Fruit fly (Drosophila melanogaster) whole organism, embryonic: ENCODE data around the gene corto.
A peak's percentile ranks its signal among the peaks of the same experiment; 100 is the strongest.

ENCODE experiments used
- B-H1 ChIP-seq: fragments of 200-800 bp; sonication (Bioruptor generic); IDR thresholded peaks from 3 replicates; pipeline ENCODE4 v1.3.6; 2022; ENCODE audit warnings: missing biosample characterization, missing genetic modification characterization
- CG10321 ChIP-seq: fragments of 200-800 bp; sonication (Bioruptor generic); IDR thresholded peaks from 2 replicates; pipeline ENCODE4 v1.3.6; 2022; ENCODE audit warnings: missing biosample characterization, missing genetic modification characterization
- CG11695 ChIP-seq: fragments of 200-800 bp; sonication (Bioruptor generic); IDR thresholded peaks from 3 replicates; pipeline ENCODE4 v1.3.6; 2022; ENCODE audit warnings: missing biosample characterization, missing genetic modification characterization
- CG11696 ChIP-seq: fragments of 200-800 bp; sonication (Bioruptor generic); IDR thresholded peaks from 2 replicates; pipeline ENCODE4 v1.3.6; 2022; ENCODE audit warnings: missing biosample characterization, missing genetic modification characterization
- CG11723 ChIP-seq: fragments of 200-800 bp; sonication (Bioruptor generic); optimal IDR thresholded peaks from 2 replicates; lab custom pipeline; 2017; ENCODE audit warnings: missing biosample characterization, mild to moderate bottlenecking, missing genetic modification characterization
- CG12769 ChIP-seq: fragments of 200-800 bp; sonication (Bioruptor generic); optimal IDR thresholded peaks from 2 replicates; lab custom pipeline; 2019; ENCODE audit warnings: missing biosample characterization, mild to moderate bottlenecking, missing genetic modification characterization, moderate library complexity
- CG14965 ChIP-seq: fragments of 200-800 bp; sonication (Bioruptor generic); optimal IDR thresholded peaks from 2 replicates; lab custom pipeline; 2016; ENCODE audit warnings: missing biosample characterization, missing genetic modification characterization, borderline replicate concordance
- CG1529 ChIP-seq: fragments of 200-800 bp; sonication (Bioruptor generic); optimal IDR thresholded peaks from 3 replicates; lab custom pipeline; 2018; ENCODE audit warnings: missing biosample characterization, missing genetic modification characterization
- CG2875 ChIP-seq: fragments of 200-800 bp; sonication (Bioruptor generic); optimal IDR thresholded peaks from 2 replicates; lab custom pipeline; 2017; ENCODE audit warnings: missing biosample characterization, mild to moderate bottlenecking, missing genetic modification characterization, missing genetic modification reagents
- CG3065 ChIP-seq: fragments of 200-800 bp; sonication (Bioruptor generic); optimal IDR thresholded peaks from 2 replicates; lab custom pipeline; 2016; ENCODE audit warnings: missing biosample characterization, missing genetic modification characterization
- CG32767 ChIP-seq: fragments of 200-800 bp; sonication (Bioruptor generic); IDR thresholded peaks from 2 replicates; pipeline ENCODE4 v1.3.6; 2022; ENCODE audit warnings: missing biosample characterization, missing genetic modification characterization
- CG3838 ChIP-seq: fragments of 200-800 bp; sonication (Bioruptor generic); optimal IDR thresholded peaks from 3 replicates; lab custom pipeline; 2016; ENCODE audit warnings: missing biosample characterization, missing genetic modification characterization
- CG4707 ChIP-seq: fragments of 200-800 bp; sonication (Bioruptor generic); optimal IDR thresholded peaks from 2 replicates; lab custom pipeline; 2018; ENCODE audit warnings: missing biosample characterization, mild to moderate bottlenecking, missing genetic modification characterization, moderate library complexity
- CG6854 ChIP-seq: fragments of 200-800 bp; sonication (Bioruptor generic); optimal IDR thresholded peaks from 3 replicates; lab custom pipeline; 2017; ENCODE audit warnings: missing biosample characterization, mild to moderate bottlenecking, missing genetic modification characterization
- CG7556 ChIP-seq: fragments of 200-800 bp; sonication (Bioruptor generic); optimal IDR thresholded peaks from 2 replicates; lab custom pipeline; 2017; ENCODE audit warnings: missing biosample characterization, mild to moderate bottlenecking, missing genetic modification characterization
- CG8089 ChIP-seq: fragments of 200-800 bp; sonication (Bioruptor generic); optimal IDR thresholded peaks from 3 replicates; lab custom pipeline; 2016; ENCODE audit warnings: missing biosample characterization, missing genetic modification characterization
- CG8388 ChIP-seq: fragments of 200-800 bp; sonication (Bioruptor generic); optimal IDR thresholded peaks from 2 replicates; lab custom pipeline; 2019; ENCODE audit warnings: missing biosample characterization, mild to moderate bottlenecking, missing genetic modification characterization, moderate library complexity
- CG8478 ChIP-seq: fragments of >200 bp; optimal IDR thresholded peaks from 2 replicates; lab custom pipeline; 2018
- CG9609 ChIP-seq: fragments of 200-800 bp; sonication (Bioruptor generic); optimal IDR thresholded peaks from 3 replicates; lab custom pipeline; 2016; ENCODE audit warnings: missing biosample characterization, missing genetic modification characterization
- CG9876 ChIP-seq: fragments of 200-800 bp; sonication (Bioruptor generic); optimal IDR thresholded peaks from 2 replicates; lab custom pipeline; 2016; ENCODE audit warnings: missing biosample characterization, missing genetic modification characterization
- CG9932 ChIP-seq: fragments of 200-800 bp; sonication (Bioruptor generic); IDR thresholded peaks from 2 replicates; pipeline ENCODE4 v1.3.6; 2022; ENCODE audit warnings: missing biosample characterization, missing genetic modification characterization
- Drgx ChIP-seq: fragments of 200-800 bp; sonication (Bioruptor generic); IDR thresholded peaks from 2 replicates; pipeline ENCODE4 v1.3.6; 2022; ENCODE audit warnings: missing biosample characterization, missing genetic modification characterization
- ERR ChIP-seq: fragments of 200-800 bp; sonication (Bioruptor generic); optimal IDR thresholded peaks from 2 replicates; lab custom pipeline; 2016; ENCODE audit warnings: missing biosample characterization, missing genetic modification characterization
- HLH3B ChIP-seq: fragments of 200-800 bp; sonication (Bioruptor generic); IDR thresholded peaks from 2 replicates; pipeline ENCODE4 v1.3.6; 2022; ENCODE audit warnings: missing biosample characterization, missing genetic modification characterization
- Hmr ChIP-seq: fragments of 200-800 bp; sonication (Bioruptor generic); optimal IDR thresholded peaks from 3 replicates; lab custom pipeline; 2017; ENCODE audit warnings: mild to moderate bottlenecking, missing biosample characterization, missing genetic modification reagents, missing genetic modification characterization
- Lhr ChIP-seq: fragments of 200-800 bp; sonication (Bioruptor generic); optimal IDR thresholded peaks from 3 replicates; lab custom pipeline; 2017; ENCODE audit warnings: mild to moderate bottlenecking, missing biosample characterization, missing genetic modification reagents, missing genetic modification characterization
- Lim3 ChIP-seq: fragments of 200-800 bp; sonication (Bioruptor generic); IDR thresholded peaks from 2 replicates; pipeline ENCODE4 v1.3.6; 2022; ENCODE audit warnings: missing biosample characterization, missing genetic modification characterization
- NFAT ChIP-seq: fragments of 200-800 bp; sonication (Bioruptor generic); IDR thresholded peaks from 2 replicates; pipeline ENCODE4 v1.3.6; 2022; ENCODE audit warnings: missing biosample characterization, missing genetic modification characterization
- Neu2 ChIP-seq: fragments of 200-800 bp; sonication (Bioruptor generic); optimal IDR thresholded peaks from 3 replicates; lab custom pipeline; 2016; ENCODE audit warnings: missing biosample characterization, missing genetic modification characterization, borderline replicate concordance
- Rx ChIP-seq: fragments of 200-800 bp; sonication (Bioruptor generic); IDR thresholded peaks from 2 replicates; pipeline ENCODE4 v1.3.6; 2022; ENCODE audit warnings: missing biosample characterization, missing genetic modification characterization
- Side ChIP-seq: fragments of 200-800 bp; sonication (Bioruptor generic); optimal IDR thresholded peaks from 2 replicates; lab custom pipeline; 2016; ENCODE audit warnings: missing biosample characterization, missing genetic modification characterization
- abd-A ChIP-seq: fragments of 200-800 bp; sonication (Bioruptor generic); optimal IDR thresholded peaks from 3 replicates; lab custom pipeline; 2019; ENCODE audit warnings: missing biosample characterization, mild to moderate bottlenecking, missing genetic modification characterization, moderate library complexity
- chif ChIP-seq, 2 experiments: fragments of 200-800 bp; sonication (Bioruptor generic); optimal IDR thresholded peaks; 3 replicates each; lab custom pipeline; 2016; ENCODE audit warnings: missing biosample characterization in 2 of 2, missing genetic modification characterization in 2 of 2
- crp ChIP-seq, 2 experiments: fragments of 200-800 bp; sonication (Bioruptor generic); optimal IDR thresholded peaks; 2 replicates in 1 of 2; 3 replicates in 1 of 2; lab custom pipeline; 2017; ENCODE audit warnings: missing biosample characterization in 2 of 2, missing genetic modification characterization in 2 of 2, mild to moderate bottlenecking in 1 of 2, moderate library complexity in 1 of 2
- esg ChIP-seq: fragments of 200-800 bp; sonication (Bioruptor generic); conservative IDR thresholded peaks from 2 replicates; pipeline ENCODE4 v1.3.6; 2022; ENCODE audit warnings: missing biosample characterization, missing genetic modification characterization
- gem ChIP-seq: fragments of 200-800 bp; sonication (Bioruptor generic); optimal IDR thresholded peaks from 2 replicates; lab custom pipeline; 2019; ENCODE audit warnings: missing biosample characterization, mild to moderate bottlenecking, missing genetic modification characterization, moderate library complexity
- grau ChIP-seq: fragments of 200-800 bp; optimal IDR thresholded peaks from 3 replicates; lab custom pipeline; 2019; ENCODE audit warnings: missing biosample characterization, mild to moderate bottlenecking, missing genetic modification characterization, moderate library complexity
- gsb ChIP-seq: fragments of 200-800 bp; sonication (Bioruptor generic); IDR thresholded peaks from 2 replicates; pipeline ENCODE4 v1.3.6; 2022; ENCODE audit warnings: missing biosample characterization, missing genetic modification characterization
- ham ChIP-seq: fragments of 200-800 bp; sonication (Bioruptor generic); IDR thresholded peaks from 2 replicates; pipeline ENCODE4 v1.3.6; 2022; ENCODE audit warnings: missing biosample characterization, missing genetic modification characterization
- jumu ChIP-seq: fragments of 200-800 bp; sonication (Bioruptor generic); optimal IDR thresholded peaks from 3 replicates; lab custom pipeline; 2016; ENCODE audit warnings: missing biosample characterization, missing genetic modification characterization
- kay ChIP-seq: fragments of 200-800 bp; sonication (Bioruptor generic); optimal IDR thresholded peaks from 2 replicates; lab custom pipeline; 2016; ENCODE audit warnings: missing biosample characterization, missing genetic modification characterization
- luna ChIP-seq: fragments of 200-800 bp; sonication (Bioruptor generic); optimal IDR thresholded peaks from 2 replicates; lab custom pipeline; 2016; ENCODE audit warnings: missing biosample characterization, missing genetic modification characterization
- mirr ChIP-seq: fragments of 200-800 bp; sonication (Bioruptor generic); optimal IDR thresholded peaks from 3 replicates; lab custom pipeline; 2018; ENCODE audit warnings: missing biosample characterization, mild to moderate bottlenecking, missing genetic modification characterization
- nerfin-2 ChIP-seq: fragments of 200-800 bp; sonication (Bioruptor generic); IDR thresholded peaks from 2 replicates; pipeline ENCODE4 v1.3.6; 2022; ENCODE audit warnings: missing biosample characterization, missing genetic modification characterization; ENCODE audit not compliant: partially characterized antibody
- oc ChIP-seq: fragments of 200-800 bp; sonication (Bioruptor generic); optimal IDR thresholded peaks from 2 replicates; lab custom pipeline; 2018; ENCODE audit warnings: missing biosample characterization, mild to moderate bottlenecking, missing genetic modification characterization, moderate library complexity
- pan ChIP-seq, 4 experiments: fragments of >200 bp in 3 of 4; fragments of 200-800 bp in 1 of 4; sonication (Bioruptor generic) in 1 of 4; optimal IDR thresholded peaks in 3 of 4; IDR thresholded peaks in 1 of 4; 2 replicates each; pipeline versions ENCODE4 v1.3.6 to Lab custom; 2017 to 2022; ENCODE audit warnings: missing biosample characterization in 2 of 4, missing genetic modification characterization in 2 of 4, mixed read lengths in 1 of 4
- ro ChIP-seq: fragments of 200-800 bp; sonication (Bioruptor generic); IDR thresholded peaks from 2 replicates; pipeline ENCODE4 v1.3.6; 2022; ENCODE audit warnings: missing biosample characterization, missing genetic modification characterization
- row ChIP-seq: fragments of 200-800 bp; sonication (Bioruptor generic); IDR thresholded peaks from 3 replicates; pipeline ENCODE4 v1.3.6; 2022; ENCODE audit warnings: missing biosample characterization, missing genetic modification characterization
- sim ChIP-seq: fragments of 200-800 bp; sonication (Bioruptor generic); IDR thresholded peaks from 2 replicates; pipeline ENCODE4 v1.3.6; 2022; ENCODE audit warnings: missing biosample characterization, missing genetic modification characterization
- ssp ChIP-seq: fragments of 200-800 bp; sonication (Bioruptor generic); IDR thresholded peaks from 2 replicates; pipeline ENCODE4 v1.3.6; 2022; ENCODE audit warnings: missing biosample characterization, missing genetic modification characterization

Gene corto

DNA sequence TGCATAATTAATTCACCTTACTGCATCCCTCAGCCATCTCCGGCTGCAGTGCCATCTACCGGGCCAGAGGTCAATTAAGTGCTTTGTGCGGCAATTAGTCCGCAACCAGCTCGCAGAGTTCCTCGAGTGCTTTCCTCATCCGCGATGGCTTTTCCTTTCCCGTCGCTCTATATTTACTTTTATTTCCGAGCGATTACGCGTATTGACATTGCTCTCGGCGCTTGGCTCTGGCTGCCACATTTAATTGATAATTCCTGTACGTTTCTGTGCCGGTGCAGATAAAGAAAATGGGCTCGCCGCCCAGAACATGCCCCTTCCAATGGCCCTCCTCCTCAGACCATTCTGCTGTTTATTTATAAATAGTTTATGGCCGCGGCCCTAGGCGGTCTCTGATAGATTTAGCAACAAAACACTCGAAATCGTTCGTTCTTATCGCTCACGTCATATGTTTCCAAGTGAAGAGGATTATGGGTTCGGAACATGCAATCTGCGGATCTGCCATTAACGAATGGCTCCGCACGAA is 33.2 kb downstream of the corto start (continued):
- peak; percentile 48 for TF ChIP-seq CG8388 (GFP tag; lab: Kevin White, UChicago)
- TF ChIP-seq CG10321 (GFP tag; lab: Robert Waterston, UW), result no peak
- TF ChIP-seq mirr (GFP tag; lab: Kevin White, UChicago), result peak; percentile 14
- peak; percentile 64 for TF ChIP-seq Drgx
- TF ChIP-seq Lim3 (GFP tag; lab: Robert Waterston, UW), result no peak
- TF ChIP-seq CG4707, result peak; percentile 87
- no peak for TF ChIP-seq luna (GFP tag; lab: Kevin White, UChicago)
- TF ChIP-seq abd-A, result peak; percentile 14
- peak; percentile 70 for TF ChIP-seq gem (tag; lab: Kevin White, UChicago)
- peak; percentile 60 for TF ChIP-seq CG14965 (GFP tag; lab: Kevin White, UChicago)
- TF ChIP-seq ro (GFP tag; lab: Robert Waterston, UW), result peak; percentile 51; the same call in 1 of the 2 replicates
- TF ChIP-seq crp (GFP tag; optimal IDR thresholded peaks at IDR 0.05; lab: Kevin White, UChicago), result peak in 1 of 2 experiments; percentile 32
- TF ChIP-seq nerfin-2 (GFP tag; lab: Robert Waterston, UW), result no peak
- no peak for TF ChIP-seq esg
- TF ChIP-seq CG2875 (GFP tag; lab: Kevin White, UChicago), result peak; percentile 90
- peak; percentile 81 for TF ChIP-seq CG11723 (GFP tag; lab: Kevin White, UChicago)
- TF ChIP-seq B-H1 (GFP tag; lab: Robert Waterston, UW), result peak; percentile 32; the same call in 1 of the 3 replicates
- peak; percentile 15 for TF ChIP-seq CG6854 (GFP tag; lab: Kevin White, UChicago)
- peak; percentile 51 for TF ChIP-seq grau (tag; lab: Kevin White, UChicago)
- peak; percentile 73 for TF ChIP-seq oc (tag; lab: Kevin White, UChicago)
- TF ChIP-seq CG3065 (GFP tag; lab: Kevin White, UChicago), result peak; percentile 57
- no peak for TF ChIP-seq NFAT (GFP tag; lab: Robert Waterston, UW)
- TF ChIP-seq CG9932 (GFP tag; lab: Robert Waterston, UW), result 0 out of 2 replicates have a peak, but pooled peaks have one; percentile 20
- TF ChIP-seq ham, result no peak
- 0 out of 3 replicates have a peak, but pooled peaks have one; percentile 18 for TF ChIP-seq row
- peak; percentile 52 for TF ChIP-seq ERR (GFP tag; lab: Kevin White, UChicago)
- peak; percentile 81; the same call in 1 of the 2 replicates for TF ChIP-seq HLH3B (GFP tag; lab: Robert Waterston, UW)
- peak; percentile 76 for TF ChIP-seq CG12769 (tag; lab: Kevin White, UChicago)
- peak; percentile 75 to 78 for TF ChIP-seq chif (GFP tag; optimal IDR thresholded peaks at IDR 0.05; lab: Kevin White, UChicago)
- peak; percentile 64 for TF ChIP-seq CG11696 (GFP tag; lab: Robert Waterston, UW)
- TF ChIP-seq CG11695 (GFP tag; lab: Robert Waterston, UW), result peak; percentile 76; the same call in 2 of the 3 replicates
- TF ChIP-seq sim (GFP tag; lab: Robert Waterston, UW), result peak; percentile 80
- TF ChIP-seq Neu2 (GFP tag; lab: Kevin White, UChicago), result no peak
- TF ChIP-seq gsb (GFP tag; lab: Robert Waterston, UW), result no peak
- peak; percentile 54 for TF ChIP-seq CG9876 (GFP tag; lab: Kevin White, UChicago)
- TF ChIP-seq CG8089 (GFP tag; lab: Kevin White, UChicago), result peak; percentile 84
- no peak for TF ChIP-seq CG8478 (lab: Kevin White, UChicago)
- TF ChIP-seq CG9609, result no peak
- TF ChIP-seq Side, result peak; percentile 78
- peak; percentile 90 for TF ChIP-seq CG1529 (GFP tag; lab: Kevin White, UChicago)
- peak; percentile 70 for TF ChIP-seq Hmr
- TF ChIP-seq pan (optimal IDR thresholded peaks at IDR 0.05; lab: Kevin White, UChicago), result no peak
- TF ChIP-seq pan (GFP tag; optimal IDR thresholded peaks at IDR 0.05 in 1 of 2, IDR thresholded peaks at IDR 0.05 in 1 of 2), result peak in 1 of 2 experiments; percentile 65
- TF ChIP-seq CG32767 (GFP tag; lab: Robert Waterston, UW), result peak; percentile 39; the same call in 1 of the 2 replicates
- TF ChIP-seq kay (GFP tag; lab: Kevin White, UChicago), result peak; percentile 69
- peak; percentile 82 for TF ChIP-seq Lhr (GFP tag; lab: Kevin White, UChicago)
- TF ChIP-seq CG3838, result peak; percentile 39
- TF ChIP-seq Rx (GFP tag; lab: Robert Waterston, UW), result peak; percentile 51
- TF ChIP-seq jumu (GFP tag; lab: Kevin White, UChicago), result peak; percentile 51
- TF ChIP-seq CG7556 (GFP tag; lab: Kevin White, UChicago), result peak; percentile 73
- no peak; the same call in 1 of the 2 replicates for TF ChIP-seq ssp (GFP tag; lab: Robert Waterston, UW)
